Worm (Caenorhabditis elegans) whole organism, late embryonic: ENCODE results near the gene srm-3.

Experiments used
- ama-1 ChIP-seq: fragments of 150-350 bp; optimal IDR thresholded peaks from 2 replicates; lab custom pipeline; 2014
- ceh-14 ChIP-seq: sonication (generic microtip); optimal IDR thresholded peaks from 2 replicates; lab custom pipeline; 2016; ENCODE audit warnings: missing genotype, missing genetic modification characterization, missing compliant biosample characterization
- dmd-4 ChIP-seq: sonication (generic microtip); optimal IDR thresholded peaks from 2 replicates; lab custom pipeline; 2016; ENCODE audit warnings: borderline replicate concordance, missing genetic modification characterization, missing compliant biosample characterization
- lin-11 ChIP-seq: fragments of 200-800 bp; sonication (Bioruptor generic); optimal IDR thresholded peaks from 2 replicates; lab custom pipeline; 2018; ENCODE audit warnings: mild to moderate bottlenecking, missing genetic modification characterization, missing compliant biosample characterization
- nhr-11 ChIP-seq: fragments of 150-350 bp; optimal IDR thresholded peaks from 2 replicates; lab custom pipeline; 2014; ENCODE audit warnings: missing biosample characterization, missing genetic modification characterization
- pha-2 ChIP-seq: sonication (generic microtip); optimal IDR thresholded peaks from 2 replicates; lab custom pipeline; 2017; ENCODE audit warnings: mild to moderate bottlenecking, missing genetic modification characterization, missing compliant biosample characterization
- pros-1 ChIP-seq: fragments of 150-350 bp; optimal IDR thresholded peaks from 2 replicates; lab custom pipeline; 2014; ENCODE audit warnings: missing biosample characterization, missing genetic modification reagents, missing genetic modification characterization
- rnt-1 ChIP-seq: sonication (generic microtip); optimal IDR thresholded peaks from 2 replicates; lab custom pipeline; 2016; ENCODE audit warnings: missing genetic modification characterization, missing compliant biosample characterization
- tbx-7 ChIP-seq: sonication (generic microtip); optimal IDR thresholded peaks from 2 replicates; lab custom pipeline; 2016; ENCODE audit warnings: missing genotype, missing genetic modification characterization, missing compliant biosample characterization
- unc-55 ChIP-seq: sonication (generic microtip); optimal IDR thresholded peaks from 2 replicates; lab custom pipeline; 2017; ENCODE audit warnings: missing biosample characterization, missing genetic modification reagents, missing genetic modification characterization

DNA sequence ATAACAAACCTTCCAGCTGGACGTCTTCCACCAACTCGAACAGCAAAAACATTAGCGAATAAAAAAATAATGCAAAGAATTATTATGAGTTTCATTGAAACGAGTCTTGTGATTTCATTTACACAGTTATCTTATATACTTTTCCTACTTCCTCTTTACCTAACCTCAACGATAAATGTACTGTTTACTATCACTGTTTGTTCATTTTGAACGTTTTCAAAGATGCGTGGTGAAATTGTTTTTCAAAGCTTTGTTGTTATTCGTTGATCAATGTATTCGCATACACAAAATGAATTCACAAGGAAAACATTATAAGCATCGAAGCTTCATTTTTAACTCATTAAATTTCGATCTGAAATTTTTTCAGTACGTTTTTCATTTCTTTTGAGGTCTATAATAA, 26.5 kb upstream of the srm-3 start, which contains the start of gene W09C2.7:
- TF ChIP-seq dmd-4 (tag; lab: Kevin White, UChicago) = no peak
- TF ChIP-seq pha-2 (tag; lab: Kevin White, UChicago) = no peak
- TF ChIP-seq ama-1 (lab: Kevin White, UChicago) = no peak
- TF ChIP-seq unc-55 (GFP tag; lab: Kevin White, UChicago) = no peak
- TF ChIP-seq tbx-7 (tag; lab: Kevin White, UChicago) = no peak
- no peak for TF ChIP-seq ceh-14 (tag; lab: Kevin White, UChicago)
- TF ChIP-seq pros-1 (tag; lab: Kevin White, UChicago) = no peak
- TF ChIP-seq lin-11 (tag; lab: Kevin White, UChicago) = no peak
- TF ChIP-seq rnt-1 (tag; lab: Kevin White, UChicago) = no peak
- no peak for TF ChIP-seq nhr-11
